Fruit fly (Drosophila melanogaster): Measurements from ENCODE around the gene CG15185.

The CG15185 gene

dm6 chr3R:6504408-6504807 lies 22.9 kb upstream of the CG15185 start (continued):
- TF ChIP-seq OdsH (GFP tag; optimal IDR thresholded peaks at IDR 0.05), result no peak
- TF ChIP-seq dac (GFP tag; optimal IDR thresholded peaks at IDR 0.05), result no peak
- TF ChIP-seq net (GFP tag; optimal IDR thresholded peaks at IDR 0.05), result no peak

dm6 chr3R:6534059-6534458 lies 6.8 kb downstream of the CG15185 start:
- no peak for TF ChIP-seq Hr38 (GFP tag; optimal IDR thresholded peaks at IDR 0.05)
- no peak for TF ChIP-seq OdsH (GFP tag; optimal IDR thresholded peaks at IDR 0.05)
- TF ChIP-seq CG6792 (GFP tag; optimal IDR thresholded peaks at IDR 0.05), result no peak
- no peak for TF ChIP-seq CG4318 (GFP tag; optimal IDR thresholded peaks at IDR 0.05)
- no peak for TF ChIP-seq CG8119 (GFP tag; IDR thresholded peaks at IDR 0.05)
- no peak for TF ChIP-seq Sox14 (GFP tag; optimal IDR thresholded peaks at IDR 0.05)
- TF ChIP-seq fd59A (GFP tag; optimal IDR thresholded peaks at IDR 0.05), result no peak
- TF ChIP-seq eg (GFP tag; IDR thresholded peaks at IDR 0.05), result no peak
- TF ChIP-seq CG6276 (GFP tag; optimal IDR thresholded peaks at IDR 0.05), result no peak
- TF ChIP-seq dac (GFP tag; optimal IDR thresholded peaks at IDR 0.05), result no peak
- no peak for TF ChIP-seq CG31627 (GFP tag; optimal IDR thresholded peaks at IDR 0.05)
- no peak for TF ChIP-seq cyc (GFP tag; optimal IDR thresholded peaks at IDR 0.05)
- TF ChIP-seq Eip75B (GFP tag; optimal IDR thresholded peaks at IDR 0.05), result no peak
- no peak for TF ChIP-seq Lpt (GFP tag; optimal IDR thresholded peaks at IDR 0.05)
- no peak for TF ChIP-seq Blimp-1 (GFP tag; optimal IDR thresholded peaks at IDR 0.05)
- TF ChIP-seq CG9139 (GFP tag; optimal IDR thresholded peaks at IDR 0.05), result no peak
- TF ChIP-seq topi (GFP tag; optimal IDR thresholded peaks at IDR 0.05), result no peak
- no peak for TF ChIP-seq CG6854 (GFP tag; optimal IDR thresholded peaks at IDR 0.05)
- no peak for TF ChIP-seq CG8632 (GFP tag; optimal IDR thresholded peaks at IDR 0.05)
- TF ChIP-seq Smox (GFP tag; optimal IDR thresholded peaks at IDR 0.05), result no peak

- TF ChIP-seq salr (GFP tag; optimal IDR thresholded peaks at IDR 0.05) (no peak), Eip93F (GFP tag; optimal IDR thresholded peaks at IDR 0.05) (no peak), Hr39 (GFP tag; optimal IDR thresholded peaks at IDR 0.05) (no peak), Blimp-1 (GFP tag; optimal IDR thresholded peaks at IDR 0.05) (no peak), dsx (GFP tag; optimal IDR thresholded peaks at IDR 0.05; ENCODE audit: poor library complexity, severe bottlenecking) (no peak), CG3032 (tag; optimal IDR thresholded peaks at IDR 0.05) (no peak), CG11294 (GFP tag; IDR thresholded peaks at IDR 0.05) (no peak), OdsH (GFP tag; optimal IDR thresholded peaks at IDR 0.05) (no peak), pdm3 (GFP tag; optimal IDR thresholded peaks at IDR 0.05) (no peak), eg (GFP tag; IDR thresholded peaks at IDR 0.05) (no peak), Ets96B (tag; optimal IDR thresholded peaks at IDR 0.05) (no peak), cyc (GFP tag; optimal IDR thresholded peaks at IDR 0.05) (no peak), spab (GFP tag; optimal IDR thresholded peaks at IDR 0.05) (no peak), Eip78C (GFP tag) (no peak), CG10631 (GFP tag; optimal IDR thresholded peaks at IDR 0.05) (no peak), Sox102F (GFP tag; optimal IDR thresholded peaks at IDR 0.05) (no peak), CG3919 (GFP tag; optimal IDR thresholded peaks at IDR 0.05) (no peak), CG6163 (GFP tag; IDR thresholded peaks at IDR 0.05) (no peak), Ets21C (GFP tag; optimal IDR thresholded peaks at IDR 0.05) (no peak)
These were observed 21.4 kb downstream of the CG15185 start, which contains the start of gene Pif2 for dm6 chr3R:6548736-6549135. TSS of gene Pif2 (plus strand) at chr3R:6549036.

- TF ChIP-seq CG8119 (GFP tag; IDR thresholded peaks at IDR 0.05), result no peak
- no peak for TF ChIP-seq Hr38 (GFP tag; optimal IDR thresholded peaks at IDR 0.05)
- no peak for TF ChIP-seq acj6 (GFP tag; optimal IDR thresholded peaks at IDR 0.05)
- no peak for TF ChIP-seq Blimp-1 (GFP tag; optimal IDR thresholded peaks at IDR 0.05)
- TF ChIP-seq Eip93F (GFP tag; optimal IDR thresholded peaks at IDR 0.05), result no peak
- no peak for TF ChIP-seq spab (GFP tag; optimal IDR thresholded peaks at IDR 0.05)
- no peak for TF ChIP-seq fd59A (GFP tag; optimal IDR thresholded peaks at IDR 0.05)
- TF ChIP-seq Eip75B (GFP tag; optimal IDR thresholded peaks at IDR 0.05), result no peak
- no peak for TF ChIP-seq CG6792 (GFP tag; optimal IDR thresholded peaks at IDR 0.05)
- no peak for TF ChIP-seq cyc (GFP tag; optimal IDR thresholded peaks at IDR 0.05)
- no peak for TF ChIP-seq Ets21C (GFP tag; optimal IDR thresholded peaks at IDR 0.05)
- TF ChIP-seq CG4318 (GFP tag; optimal IDR thresholded peaks at IDR 0.05), result no peak
- no peak for TF ChIP-seq CG7368 (GFP tag; optimal IDR thresholded peaks at IDR 0.05)
These were observed 32.9 kb downstream of the CG15185 start, which contains the start of gene CG1137 for dm6 chr3R:6560251-6560650. TSS of gene CG1137 (minus strand) at chr3R:6560351.
